Fruit fly (Drosophila melanogaster): ENCODE results near the gene Ir75c.
A peak's percentile ranks its signal among the peaks of the same experiment; 100 is the strongest.

The Ir75c gene

DNA sequence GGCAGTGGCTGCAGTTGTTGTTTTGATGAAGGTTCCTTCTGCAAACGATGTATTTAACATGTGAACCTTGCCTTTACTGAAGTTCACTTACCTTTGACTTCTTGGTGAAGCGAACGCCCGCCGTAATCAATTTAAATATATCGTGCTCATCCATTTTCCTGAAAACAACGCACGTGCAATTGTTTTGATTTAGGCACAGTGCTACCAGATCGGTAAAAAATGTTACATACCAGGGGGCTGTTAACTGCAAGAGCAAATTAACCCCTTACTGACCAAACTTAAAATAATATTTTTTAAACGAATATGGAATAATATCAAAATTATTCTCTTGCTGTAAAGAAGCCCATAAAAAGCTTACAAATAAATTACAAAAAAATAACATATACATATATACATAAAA is 18.1 kb downstream of the Ir75c start, which contains the start of gene ais (continued):
- TF ChIP-seq CG12659 (GFP tag; optimal IDR thresholded peaks at IDR 0.05) (peak; percentile 20), Abd-B (GFP tag; optimal IDR thresholded peaks at IDR 0.05) (peak; percentile 7), phol (tag; optimal IDR thresholded peaks at IDR 0.05) (peak; percentile 22), CG5953 (GFP tag; IDR thresholded peaks at IDR 0.05) (no peak), Rfx (GFP tag; IDR thresholded peaks at IDR 0.05) (no peak), Dek (tag; optimal IDR thresholded peaks at IDR 0.05) (no peak), CTCF (GFP tag; optimal IDR thresholded peaks at IDR 0.05) (no peak), nom (GFP tag; optimal IDR thresholded peaks at IDR 0.05) (no peak), ssp (GFP tag; IDR thresholded peaks at IDR 0.05) (no peak), Doc3 (GFP tag; IDR thresholded peaks at IDR 0.05; ENCODE audit: partially characterized antibody) (no peak), prd (optimal IDR thresholded peaks at IDR 0.05) (no peak), prd (GFP tag; IDR thresholded peaks at IDR 0.05) (no peak), HLHmδ (GFP tag; optimal IDR thresholded peaks at IDR 0.05) (no peak), peb (GFP tag; IDR thresholded peaks at IDR 0.05) (no peak), CG9932 (GFP tag; IDR thresholded peaks at IDR 0.05) (peak; percentile 62), oc (tag; optimal IDR thresholded peaks at IDR 0.05) (no peak), PHDP (tag; optimal IDR thresholded peaks at IDR 0.05) (peak; percentile 22), Ets97D (GFP tag; optimal IDR thresholded peaks at IDR 0.05) (peak; percentile 17), Mes4 (GFP tag; optimal IDR thresholded peaks at IDR 0.05) (no peak), CG2116 (GFP tag; optimal IDR thresholded peaks at IDR 0.05) (no peak), Bdp1 (GFP tag; optimal IDR thresholded peaks at IDR 0.05) (no peak), CG6683 (GFP tag; optimal IDR thresholded peaks at IDR 0.05) (no peak), CG1024 (GFP tag; IDR thresholded peaks at IDR 0.05) (no peak), Usf (GFP tag; optimal IDR thresholded peaks at IDR 0.05) (no peak), nau (GFP tag; optimal IDR thresholded peaks at IDR 0.05) (no peak), stc (GFP tag; IDR thresholded peaks at IDR 0.05) (no peak), Asciz (GFP tag; optimal IDR thresholded peaks at IDR 0.05) (no peak), Fer2 (tag; optimal IDR thresholded peaks at IDR 0.05) (no peak), CG30020 (tag; optimal IDR thresholded peaks at IDR 0.05) (no peak), CG7372 (GFP tag; IDR thresholded peaks at IDR 0.05) (no peak), Dp (GFP tag; optimal IDR thresholded peaks at IDR 0.05) (peak; percentile 42), CG15269 (tag; optimal IDR thresholded peaks at IDR 0.05) (peak; percentile 23), stwl (tag; optimal IDR thresholded peaks at IDR 0.05) (peak; percentile 63), CG4424 (GFP tag; optimal IDR thresholded peaks at IDR 0.05) (no peak), Sox100B (GFP tag; optimal IDR thresholded peaks at IDR 0.05) (no peak), CG12391 (tag; optimal IDR thresholded peaks at IDR 0.05) (peak; percentile 39), chm (GFP tag; IDR thresholded peaks at IDR 0.05) (peak; percentile 39; the same call in 1 of the 2 replicates), CG2199 (GFP tag; IDR thresholded peaks at IDR 0.05) (no peak), CG31441 (GFP tag; IDR thresholded peaks at IDR 0.05) (no peak), lmd (GFP tag; IDR thresholded peaks at IDR 0.05) (no peak), CG3065 (GFP tag; optimal IDR thresholded peaks at IDR 0.05) (no peak), Hr51 (GFP tag; optimal IDR thresholded peaks at IDR 0.05) (no peak), Awh (GFP tag; IDR thresholded peaks at IDR 0.05) (no peak), mam (GFP tag; optimal IDR thresholded peaks at IDR 0.05) (no peak), H2.0 (GFP tag; IDR thresholded peaks at IDR 0.05) (no peak), CG34224 (GFP tag; IDR thresholded peaks at IDR 0.05; ENCODE audit: partially characterized antibody) (no peak), unpg (GFP tag; optimal IDR thresholded peaks at IDR 0.05) (peak; percentile 39), GATAe (GFP tag; conservative IDR thresholded peaks at IDR 0.05) (no peak), Oaz (GFP tag; IDR thresholded peaks at IDR 0.05) (no peak; the same call in 1 of the 2 replicates), CG2120 (GFP tag; optimal IDR thresholded peaks at IDR 0.05) (peak; percentile 50), cg (GFP tag; optimal IDR thresholded peaks at IDR 0.05) (no peak), CG17568 (GFP tag; optimal IDR thresholded peaks at IDR 0.05) (no peak)

All from whole organism, embryonic.